Fruit fly (Drosophila melanogaster) whole organism, adult: ENCODE data around the gene CG18301.

Experiments
- CG11617 ChIP-seq: fragments of 200-800 bp; sonication (Bioruptor generic); optimal IDR thresholded peaks from 2 replicates; lab custom pipeline; 2017; ENCODE audit warnings: mild to moderate bottlenecking, missing biosample characterization, missing genetic modification reagents, missing genetic modification characterization
- CG12768 ChIP-seq: fragments of 200-800 bp; sonication (Bioruptor generic); optimal IDR thresholded peaks from 2 replicates; lab custom pipeline; 2017; ENCODE audit warnings: missing biosample characterization, missing genetic modification characterization, mild to moderate bottlenecking, moderate library complexity, missing genetic modification reagents
- CG14711 ChIP-seq: fragments of 200-800 bp; sonication (Bioruptor generic); optimal IDR thresholded peaks from 2 replicates; lab custom pipeline; 2018; ENCODE audit warnings: missing biosample characterization, mild to moderate bottlenecking, missing genetic modification characterization, moderate library complexity
- CG1620 ChIP-seq: fragments of 200-800 bp; sonication (Bioruptor generic); optimal IDR thresholded peaks from 2 replicates; lab custom pipeline; 2016; ENCODE audit warnings: missing biosample characterization, missing genetic modification characterization
- CG7045 ChIP-seq: fragments of 200-800 bp; sonication (Bioruptor generic); optimal IDR thresholded peaks from 2 replicates; lab custom pipeline; 2017; ENCODE audit warnings: missing biosample characterization, mild to moderate bottlenecking, missing genetic modification characterization
- Clk ChIP-seq: fragments of 200-800 bp; sonication (Bioruptor generic); optimal IDR thresholded peaks from 2 replicates; lab custom pipeline; 2017; ENCODE audit warnings: missing biosample characterization, missing genetic modification characterization
- bab1 ChIP-seq: fragments of 200-800 bp; sonication (Bioruptor generic); optimal IDR thresholded peaks from 3 replicates; lab custom pipeline; 2019; ENCODE audit warnings: missing biosample characterization, mild to moderate bottlenecking, missing genetic modification characterization, moderate library complexity
- cnc ChIP-seq, 2 experiments: fragments of >200 bp; optimal IDR thresholded peaks; 2 replicates each; lab custom pipeline; 2017
- kay ChIP-seq: fragments of 200-800 bp; sonication (Bioruptor generic); peaks from one replicate; lab custom pipeline; 2016; ENCODE audit warnings: missing biosample characterization, missing genetic modification characterization, borderline replicate concordance
- ovo ChIP-seq: fragments of 200-800 bp; sonication (Bioruptor generic); optimal IDR thresholded peaks from 2 replicates; lab custom pipeline; 2016; ENCODE audit warnings: missing biosample characterization, missing genetic modification characterization
- toe ChIP-seq: fragments of 200-800 bp; sonication (Bioruptor generic); optimal IDR thresholded peaks from 2 replicates; lab custom pipeline; 2016; ENCODE audit warnings: missing biosample characterization, missing genetic modification characterization

- TF ChIP-seq bab1 = no peak
- no peak for TF ChIP-seq ovo (GFP tag; lab: Kevin White, UChicago)
- no peak for TF ChIP-seq CG14711
- TF ChIP-seq CG12768 (GFP tag; lab: Kevin White, UChicago) = no peak
- TF ChIP-seq cnc (optimal IDR thresholded peaks at IDR 0.05; lab: Kevin White, UChicago) = no peak
- no peak for TF ChIP-seq CG7045
- no peak for TF ChIP-seq CG11617 (GFP tag; lab: Kevin White, UChicago)
- no peak for TF ChIP-seq kay (GFP tag; lab: Kevin White, UChicago)
- TF ChIP-seq Clk (GFP tag; lab: Kevin White, UChicago) = no peak
- no peak for TF ChIP-seq CG1620 (GFP tag; lab: Kevin White, UChicago)
- no peak for TF ChIP-seq toe (GFP tag; lab: Kevin White, UChicago)
Observed at dm6 chr2L:10566955-10567354, 35.3 kb downstream of the CG18301 start, which contains the start of gene CG6138.
